Fruit fly (Drosophila melanogaster): ENCODE data around the gene CG16985.

CG16985 gene

DNA sequence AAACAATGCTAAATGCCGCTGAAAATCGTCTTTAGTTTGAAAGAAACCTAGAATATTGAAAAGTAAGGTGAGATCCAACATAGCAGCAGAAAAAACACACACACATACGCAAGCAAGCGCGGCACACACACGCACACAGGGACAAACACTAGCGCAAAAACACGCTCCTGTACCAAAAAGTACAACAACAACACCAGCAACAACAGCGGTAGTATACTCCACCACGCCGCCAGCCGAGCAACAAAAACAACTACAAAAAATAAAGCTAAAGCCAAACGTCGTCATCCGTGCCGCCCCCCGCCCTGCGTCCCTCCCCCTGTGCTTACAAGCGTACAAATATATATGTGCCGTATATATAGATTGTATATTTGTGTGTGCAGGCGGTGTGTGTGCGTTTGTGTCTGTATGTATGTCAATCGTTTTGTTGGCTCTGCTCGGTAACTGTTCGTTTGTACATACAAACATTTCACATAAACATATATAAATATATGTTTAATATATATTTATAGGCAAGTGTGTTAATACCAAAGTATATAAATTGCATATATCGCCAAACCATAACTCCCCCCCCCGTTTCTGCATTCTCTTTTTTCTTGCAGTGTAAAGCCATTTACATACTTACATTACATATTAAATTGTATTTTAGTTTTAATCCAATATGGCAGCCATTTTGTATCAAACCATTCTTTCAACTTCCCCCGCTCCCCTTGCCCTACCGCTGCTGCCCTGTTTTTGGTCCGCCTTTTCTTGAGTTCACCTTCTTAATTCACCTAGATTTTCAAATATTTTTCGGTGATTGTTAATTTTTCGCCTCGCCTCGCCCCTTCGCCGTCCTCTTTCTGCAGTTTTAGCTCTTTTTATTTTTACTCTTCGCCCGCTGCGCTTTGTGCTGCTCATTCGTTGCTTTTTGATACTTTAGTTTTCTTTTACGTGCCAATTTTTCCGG, 37.2 kb downstream of the CG16985 start:
- peak; percentile 36 for TF ChIP-seq CG17801 (GFP tag; optimal IDR thresholded peaks at IDR 0.05; ENCODE audit: partially characterized antibody)

DNA sequence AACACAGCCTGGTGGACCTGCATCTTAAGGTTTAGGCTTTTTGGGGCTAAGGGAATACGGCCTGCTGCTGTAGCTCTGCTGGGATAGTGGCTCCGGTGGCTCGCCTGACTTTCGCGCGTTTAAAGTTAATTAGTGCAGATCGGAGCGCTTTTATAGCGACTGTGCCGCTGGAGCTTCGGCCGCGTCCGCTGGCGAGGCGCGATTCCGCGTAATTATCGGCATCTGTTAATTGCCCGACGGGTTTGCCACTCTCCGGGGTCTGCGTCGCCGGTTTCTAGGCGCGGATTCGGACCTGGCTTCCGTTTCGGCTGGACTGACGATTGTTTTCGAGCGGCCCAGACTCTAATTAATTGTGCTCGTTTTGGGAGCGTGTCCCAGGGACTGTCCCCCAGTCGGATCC, 44.2 kb downstream of the CG16985 start, which contains the start of gene CG14949:
Gene CG14949, minus strand, starts transcription at position 101 of the 400 bp plus-strand sequence.
- no peak for TF ChIP-seq CG17801 (GFP tag; optimal IDR thresholded peaks at IDR 0.05; ENCODE audit: partially characterized antibody)

- TF ChIP-seq CG17801 (GFP tag; optimal IDR thresholded peaks at IDR 0.05; ENCODE audit: partially characterized antibody): no peak
Measured at dm6 chr3L:2645068-2645467, 46.0 kb downstream of the CG16985 start, which contains the start of gene CG1143. CG1143 (plus strand) TSS chr3L:2645368.

DNA sequence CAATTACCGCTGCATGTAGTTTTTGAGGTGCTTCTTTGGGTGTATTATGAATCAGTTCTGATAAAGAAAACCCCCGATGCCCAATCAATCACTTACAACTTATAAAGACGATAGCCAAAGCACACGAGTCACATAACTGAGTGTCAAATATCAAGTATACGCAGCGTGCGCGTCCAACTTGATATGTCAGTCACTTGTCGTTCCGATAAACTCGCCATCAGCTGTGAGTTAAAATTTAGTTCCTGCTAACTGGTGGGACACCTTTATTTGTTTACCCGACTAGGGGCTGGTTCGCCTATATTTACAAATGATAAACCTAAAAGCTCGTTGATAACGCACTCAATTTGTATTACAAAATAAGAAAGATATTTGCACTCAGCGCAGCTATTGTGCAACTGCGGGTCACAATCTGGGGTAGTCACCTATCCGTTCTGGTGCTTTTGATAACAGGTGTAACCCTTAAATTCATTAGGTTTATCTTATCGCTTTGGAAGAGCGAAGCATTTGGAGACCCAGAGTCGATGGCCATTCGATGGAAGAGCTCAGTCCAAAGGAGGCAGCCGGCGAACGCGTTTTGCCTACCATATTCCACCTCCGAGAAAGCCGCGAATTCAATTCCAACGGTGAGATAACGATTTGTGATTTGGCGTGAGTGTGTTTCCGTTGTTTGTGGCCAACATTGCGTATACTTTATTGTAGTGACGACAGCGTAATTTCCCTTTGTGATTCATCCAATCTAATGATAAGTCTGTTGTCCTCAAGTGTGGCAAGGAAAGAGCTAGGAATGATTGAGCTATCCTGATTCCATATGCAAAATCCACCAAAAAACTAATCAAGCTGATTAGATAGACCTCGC, 48.7 kb downstream of the CG16985 start, which contains the start of gene CG1246:
Gene CG1246, plus strand, starts transcription at position 526 of the 856 bp plus-strand sequence.
- TF ChIP-seq CG17801 (GFP tag; optimal IDR thresholded peaks at IDR 0.05; ENCODE audit: partially characterized antibody): no peak
